Fruit fly (Drosophila melanogaster) whole organism, embryonic: ENCODE measurements around the gene CG34313.

Experiments
- Abd-B ChIP-seq: fragments of 200-800 bp; sonication (Bioruptor generic); optimal IDR thresholded peaks from 2 replicates; lab custom pipeline; 2018; ENCODE audit warnings: missing biosample characterization, mild to moderate bottlenecking, missing genetic modification characterization, moderate library complexity
- Bgb ChIP-seq: fragments of 200-800 bp; sonication (Bioruptor generic); IDR thresholded peaks from 2 replicates; pipeline ENCODE4 v1.3.6; 2022; ENCODE audit warnings: missing biosample characterization, missing genetic modification characterization; ENCODE audit not compliant: partially characterized antibody
- CG11456 ChIP-seq: fragments of 200-800 bp; sonication (Bioruptor generic); IDR thresholded peaks from 3 replicates; pipeline ENCODE4 v1.3.6; 2022; ENCODE audit warnings: missing biosample characterization, missing genetic modification characterization
- CG12744 ChIP-seq: fragments of 200-800 bp; sonication (Bioruptor generic); optimal IDR thresholded peaks from 2 replicates; lab custom pipeline; 2016; ENCODE audit warnings: missing biosample characterization, missing genetic modification characterization
- CG14710 ChIP-seq: fragments of 200-800 bp; sonication (Bioruptor generic); optimal IDR thresholded peaks from 3 replicates; lab custom pipeline; 2019; ENCODE audit warnings: missing biosample characterization, mild to moderate bottlenecking, missing genetic modification characterization, moderate library complexity
- CG15514 ChIP-seq: fragments of 200-800 bp; sonication (Bioruptor generic); optimal IDR thresholded peaks from 3 replicates; lab custom pipeline; 2017; ENCODE audit warnings: missing biosample characterization, missing genetic modification characterization, mild to moderate bottlenecking, moderate library complexity, missing genetic modification reagents
- CG1602 ChIP-seq: fragments of 200-800 bp; sonication (Bioruptor generic); optimal IDR thresholded peaks from 3 replicates; lab custom pipeline; 2016; ENCODE audit warnings: missing biosample characterization, missing genetic modification characterization
- CG18619 ChIP-seq: fragments of 200-800 bp; sonication (Bioruptor generic); optimal IDR thresholded peaks from 3 replicates; lab custom pipeline; 2017; ENCODE audit warnings: missing biosample characterization, mild to moderate bottlenecking, missing genetic modification characterization
- CG2712 ChIP-seq: fragments of 200-800 bp; optimal IDR thresholded peaks from 3 replicates; lab custom pipeline; 2019; ENCODE audit warnings: missing biosample characterization, mild to moderate bottlenecking, missing genetic modification characterization, moderate library complexity
- CG30020 ChIP-seq: fragments of 200-800 bp; optimal IDR thresholded peaks from 2 replicates; lab custom pipeline; 2019; ENCODE audit warnings: missing biosample characterization, mild to moderate bottlenecking, missing genetic modification characterization, moderate library complexity
- CG30431 ChIP-seq: fragments of 200-800 bp; sonication (Bioruptor generic); optimal IDR thresholded peaks from 2 replicates; lab custom pipeline; 2017; ENCODE audit warnings: missing biosample characterization, missing genetic modification characterization
- CG3065 ChIP-seq: fragments of 200-800 bp; sonication (Bioruptor generic); optimal IDR thresholded peaks from 2 replicates; lab custom pipeline; 2016; ENCODE audit warnings: missing biosample characterization, missing genetic modification characterization
- CG3281 ChIP-seq: fragments of 200-800 bp; sonication (Bioruptor generic); optimal IDR thresholded peaks from 3 replicates; lab custom pipeline; 2017; ENCODE audit warnings: missing biosample characterization, mild to moderate bottlenecking, missing genetic modification characterization
- CG33557 ChIP-seq: fragments of 200-800 bp; sonication (Bioruptor generic); optimal IDR thresholded peaks from 2 replicates; lab custom pipeline; 2019; ENCODE audit warnings: missing biosample characterization, mild to moderate bottlenecking, missing genetic modification characterization, moderate library complexity
- CG34422 ChIP-seq: fragments of 200-800 bp; sonication (Bioruptor generic); IDR thresholded peaks from 3 replicates; pipeline ENCODE4 v1.3.6; 2022; ENCODE audit warnings: missing biosample characterization, missing genetic modification characterization
- CG3847 ChIP-seq: fragments of 200-800 bp; sonication (Bioruptor generic); IDR thresholded peaks from 2 replicates; pipeline ENCODE4 v1.3.6; 2022; ENCODE audit warnings: missing biosample characterization, missing genetic modification characterization
- CG4730 ChIP-seq: fragments of 200-800 bp; sonication (Bioruptor generic); IDR thresholded peaks from 2 replicates; pipeline ENCODE4 v1.3.6; 2022; ENCODE audit warnings: missing biosample characterization, missing genetic modification characterization
- CG4820 ChIP-seq: fragments of 200-800 bp; sonication (Bioruptor generic); optimal IDR thresholded peaks from 3 replicates; lab custom pipeline; 2016; ENCODE audit warnings: missing biosample characterization, missing genetic modification characterization
- CG6654 ChIP-seq: fragments of 200-800 bp; sonication (Bioruptor generic); optimal IDR thresholded peaks from 2 replicates; lab custom pipeline; 2017; ENCODE audit warnings: missing biosample characterization, mild to moderate bottlenecking, missing genetic modification characterization
- CG8765 ChIP-seq: fragments of 200-800 bp; sonication (Bioruptor generic); IDR thresholded peaks from 2 replicates; pipeline ENCODE4 v1.3.6; 2022; ENCODE audit warnings: missing biosample characterization, missing genetic modification characterization
- CG8924 ChIP-seq: fragments of 200-800 bp; optimal IDR thresholded peaks from 3 replicates; lab custom pipeline; 2019; ENCODE audit warnings: missing biosample characterization, mild to moderate bottlenecking, missing genetic modification characterization, moderate library complexity
- Chrac-16 ChIP-seq: fragments of 200-800 bp; sonication (Bioruptor generic); optimal IDR thresholded peaks from 3 replicates; lab custom pipeline; 2016; ENCODE audit warnings: missing biosample characterization, missing genetic modification characterization
- CkIIα-i1 ChIP-seq: fragments of 200-800 bp; sonication (Bioruptor generic); IDR thresholded peaks from 2 replicates; pipeline ENCODE4 v1.3.6; 2022; ENCODE audit warnings: missing biosample characterization, missing genetic modification characterization
- Dbx ChIP-seq: fragments of 200-800 bp; sonication (Bioruptor generic); IDR thresholded peaks from 3 replicates; pipeline ENCODE4 v1.3.6; 2022; ENCODE audit warnings: missing biosample characterization, missing genetic modification characterization
- E2f1 ChIP-seq: fragments of 200-800 bp; sonication (Bioruptor generic); IDR thresholded peaks from 2 replicates; pipeline ENCODE4 v1.3.6; 2022; ENCODE audit warnings: missing biosample characterization, missing genetic modification characterization
- ERR ChIP-seq: fragments of 200-800 bp; sonication (Bioruptor generic); optimal IDR thresholded peaks from 2 replicates; lab custom pipeline; 2016; ENCODE audit warnings: missing biosample characterization, missing genetic modification characterization
- Gug ChIP-seq: fragments of 200-800 bp; sonication (Bioruptor generic); IDR thresholded peaks from 4 replicates; pipeline ENCODE4 v1.3.6; 2022; ENCODE audit warnings: missing biosample characterization, missing genetic modification characterization
- HLHmδ ChIP-seq: fragments of 200-800 bp; sonication (Bioruptor generic); optimal IDR thresholded peaks from 2 replicates; lab custom pipeline; 2018; ENCODE audit warnings: missing biosample characterization, mild to moderate bottlenecking, missing genetic modification characterization, moderate library complexity
- Jarid2 ChIP-seq: fragments of 200-800 bp; sonication (Bioruptor generic); optimal IDR thresholded peaks from 3 replicates; lab custom pipeline; 2017; ENCODE audit warnings: mild to moderate bottlenecking, missing biosample characterization, missing genetic modification reagents, missing genetic modification characterization
- Ravus ChIP-seq: fragments of 200-800 bp; sonication (Bioruptor generic); IDR thresholded peaks from 2 replicates; pipeline ENCODE4 v1.3.6; 2022; ENCODE audit warnings: missing biosample characterization, missing genetic modification characterization
- Trl ChIP-seq, 3 experiments: fragments of >200 bp in 2 of 3; fragments of 200-800 bp in 1 of 3; sonication (Bioruptor generic) in 1 of 3; optimal IDR thresholded peaks; 2 replicates in 1 of 3; 3 replicates in 2 of 3; lab custom pipeline; 2016 to 2017; ENCODE audit warnings: missing biosample characterization in 1 of 3, missing genetic modification characterization in 1 of 3
- ap ChIP-seq: fragments of 200-800 bp; sonication (Bioruptor generic); IDR thresholded peaks from 2 replicates; pipeline ENCODE4 v1.3.6; 2022; ENCODE audit warnings: missing biosample characterization, missing genetic modification characterization
- bowl ChIP-seq: fragments of 200-800 bp; sonication (Bioruptor generic); IDR thresholded peaks from 2 replicates; pipeline ENCODE4 v1.3.6; 2022; ENCODE audit warnings: missing biosample characterization, missing genetic modification characterization
- dati ChIP-seq: fragments of 200-800 bp; sonication (Bioruptor generic); IDR thresholded peaks from 2 replicates; pipeline ENCODE4 v1.3.6; 2022; ENCODE audit warnings: missing biosample characterization, missing genetic modification characterization
- emc ChIP-seq: fragments of 200-800 bp; sonication (Bioruptor generic); optimal IDR thresholded peaks from 2 replicates; lab custom pipeline; 2016; ENCODE audit warnings: missing biosample characterization, missing genetic modification characterization
- eyg ChIP-seq: fragments of 200-800 bp; sonication (Bioruptor generic); optimal IDR thresholded peaks from 3 replicates; lab custom pipeline; 2016; ENCODE audit warnings: missing biosample characterization, missing genetic modification characterization
- fd3F ChIP-seq: fragments of 200-800 bp; sonication (Bioruptor generic); optimal IDR thresholded peaks from 2 replicates; lab custom pipeline; 2018; ENCODE audit warnings: missing biosample characterization, mild to moderate bottlenecking, missing genetic modification characterization, moderate library complexity
- grau ChIP-seq: fragments of 200-800 bp; optimal IDR thresholded peaks from 3 replicates; lab custom pipeline; 2019; ENCODE audit warnings: missing biosample characterization, mild to moderate bottlenecking, missing genetic modification characterization, moderate library complexity
- grn ChIP-seq: fragments of 200-800 bp; sonication (Bioruptor generic); optimal IDR thresholded peaks from 3 replicates; lab custom pipeline; 2017; ENCODE audit warnings: missing biosample characterization, missing genetic modification characterization
- gsb ChIP-seq: fragments of 200-800 bp; sonication (Bioruptor generic); IDR thresholded peaks from 2 replicates; pipeline ENCODE4 v1.3.6; 2022; ENCODE audit warnings: missing biosample characterization, missing genetic modification characterization
- ham ChIP-seq: fragments of 200-800 bp; sonication (Bioruptor generic); IDR thresholded peaks from 2 replicates; pipeline ENCODE4 v1.3.6; 2022; ENCODE audit warnings: missing biosample characterization, missing genetic modification characterization
- kay ChIP-seq: fragments of 200-800 bp; sonication (Bioruptor generic); optimal IDR thresholded peaks from 2 replicates; lab custom pipeline; 2016; ENCODE audit warnings: missing biosample characterization, missing genetic modification characterization
- lab ChIP-seq: fragments of 200-800 bp; sonication (Bioruptor generic); optimal IDR thresholded peaks from 3 replicates; lab custom pipeline; 2017; ENCODE audit warnings: missing biosample characterization, missing genetic modification characterization, mild to moderate bottlenecking, moderate library complexity, missing genetic modification reagents
- nmo ChIP-seq: fragments of 200-800 bp; sonication (Bioruptor generic); optimal IDR thresholded peaks from 2 replicates; lab custom pipeline; 2018; ENCODE audit warnings: missing biosample characterization, mild to moderate bottlenecking, missing genetic modification characterization, moderate library complexity
- odd ChIP-seq: fragments of 200-800 bp; sonication (Bioruptor generic); optimal IDR thresholded peaks from 2 replicates; lab custom pipeline; 2017; ENCODE audit warnings: missing biosample characterization, mild to moderate bottlenecking, missing genetic modification characterization
- pfk ChIP-seq: fragments of 200-800 bp; sonication (Bioruptor generic); optimal IDR thresholded peaks from 2 replicates; lab custom pipeline; 2018; ENCODE audit warnings: missing biosample characterization, mild to moderate bottlenecking, missing genetic modification characterization, moderate library complexity
- psq ChIP-seq: fragments of 200-800 bp; sonication (Bioruptor generic); optimal IDR thresholded peaks from 2 replicates; lab custom pipeline; 2017; ENCODE audit warnings: missing biosample characterization, missing genetic modification characterization
- pum ChIP-seq: fragments of 200-800 bp; sonication (Bioruptor generic); optimal IDR thresholded peaks from 2 replicates; lab custom pipeline; 2016; ENCODE audit warnings: missing biosample characterization, missing genetic modification characterization
- sd ChIP-seq: fragments of 200-800 bp; sonication (Bioruptor generic); optimal IDR thresholded peaks from 3 replicates; lab custom pipeline; 2018; ENCODE audit warnings: missing biosample characterization, mild to moderate bottlenecking, missing genetic modification characterization, moderate library complexity
- trh ChIP-seq: fragments of 200-800 bp; sonication (Bioruptor generic); optimal IDR thresholded peaks from 2 replicates; lab custom pipeline; 2016; ENCODE audit warnings: missing biosample characterization, missing genetic modification characterization
- unpg ChIP-seq: fragments of 200-800 bp; sonication (Bioruptor generic); optimal IDR thresholded peaks from 3 replicates; lab custom pipeline; 2018; ENCODE audit warnings: missing biosample characterization, mild to moderate bottlenecking, missing genetic modification characterization, moderate library complexity
- zf30C ChIP-seq: fragments of 200-800 bp; sonication (Bioruptor generic); optimal IDR thresholded peaks from 3 replicates; lab custom pipeline; 2018; ENCODE audit warnings: missing biosample characterization, mild to moderate bottlenecking, missing genetic modification characterization

Gene CG34313

dm6 chr2L:16868897-16869324 is 10.4 kb upstream of the CG34313 start (continued):
- TF ChIP-seq dati (GFP tag; lab: Robert Waterston, UW), result no peak
- TF ChIP-seq pum (GFP tag; lab: Kevin White, UChicago), result no peak
- TF ChIP-seq CG33557 (GFP tag; lab: Kevin White, UChicago), result no peak
- TF ChIP-seq CG4820, result no peak
- TF ChIP-seq CG30431 (GFP tag; lab: Kevin White, UChicago), result no peak
- TF ChIP-seq CG30020 (tag; lab: Kevin White, UChicago), result no peak
- TF ChIP-seq emc (GFP tag; lab: Kevin White, UChicago), result no peak
- TF ChIP-seq sd (tag; lab: Kevin White, UChicago), result no peak
- TF ChIP-seq kay (GFP tag; lab: Kevin White, UChicago), result no peak
- TF ChIP-seq grau (tag; lab: Kevin White, UChicago), result peak; percentile 67
- no peak for TF ChIP-seq CG6654 (GFP tag; lab: Kevin White, UChicago)
- TF ChIP-seq CG12744 (GFP tag; lab: Kevin White, UChicago), result no peak
- TF ChIP-seq CG18619 (GFP tag; lab: Kevin White, UChicago), result peak; percentile 55
- TF ChIP-seq CG14710, result no peak
- TF ChIP-seq Ravus (GFP tag; lab: Robert Waterston, UW), result no peak
- TF ChIP-seq grn, result no peak
- TF ChIP-seq Gug (GFP tag; lab: Robert Waterston, UW), result no peak
- TF ChIP-seq psq (GFP tag; lab: Kevin White, UChicago), result no peak
- TF ChIP-seq CG8765 (GFP tag; lab: Robert Waterston, UW), result no peak
- TF ChIP-seq CG3065, result no peak
- TF ChIP-seq nmo (GFP tag; lab: Kevin White, UChicago), result peak; percentile 66
- TF ChIP-seq ERR (GFP tag; lab: Kevin White, UChicago), result no peak
- no peak for TF ChIP-seq Jarid2 (GFP tag; lab: Kevin White, UChicago)
- peak; percentile 32 for TF ChIP-seq CG3281 (GFP tag; lab: Kevin White, UChicago)
- TF ChIP-seq zf30C (GFP tag; lab: Kevin White, UChicago), result no peak
- peak; percentile 24 for TF ChIP-seq odd (GFP tag; lab: Kevin White, UChicago)
- TF ChIP-seq Trl (optimal IDR thresholded peaks at IDR 0.05; lab: Kevin White, UChicago), result no peak
- TF ChIP-seq Trl (GFP tag; optimal IDR thresholded peaks at IDR 0.05; lab: Kevin White, UChicago), result no peak
- TF ChIP-seq CG8924 (tag; lab: Kevin White, UChicago), result no peak
- no peak for TF ChIP-seq Chrac-16
- no peak for TF ChIP-seq CG1602 (GFP tag; lab: Kevin White, UChicago)
- TF ChIP-seq Abd-B (GFP tag; lab: Kevin White, UChicago), result peak; percentile 46
- TF ChIP-seq CG4730 (GFP tag; lab: Robert Waterston, UW), result no peak
- peak; percentile 49 for TF ChIP-seq lab
- no peak for TF ChIP-seq CG34422 (GFP tag; lab: Robert Waterston, UW)
- no peak for TF ChIP-seq trh
- no peak for TF ChIP-seq ham
- peak; percentile 46 for TF ChIP-seq CG3847
- TF ChIP-seq pfk (GFP tag; lab: Kevin White, UChicago), result no peak
- no peak for TF ChIP-seq gsb (GFP tag; lab: Robert Waterston, UW)
- no peak for TF ChIP-seq E2f1 (GFP tag; lab: Robert Waterston, UW)
- TF ChIP-seq bowl (GFP tag; lab: Robert Waterston, UW), result no peak
- no peak for TF ChIP-seq HLHmδ
- no peak for TF ChIP-seq CkIIα-i1
- no peak for TF ChIP-seq Bgb (GFP tag; lab: Robert Waterston, UW)
- TF ChIP-seq fd3F (GFP tag; lab: Kevin White, UChicago), result peak; percentile 1
- TF ChIP-seq CG11456, result peak; percentile 58; the same call in 1 of the 3 replicates
- TF ChIP-seq ap (GFP tag; lab: Robert Waterston, UW), result 0 out of 2 replicates have a peak, but pooled peaks have one; percentile 13
- TF ChIP-seq unpg (GFP tag; lab: Kevin White, UChicago), result peak; percentile 60
- TF ChIP-seq CG15514 (GFP tag; lab: Kevin White, UChicago), result no peak
- TF ChIP-seq Dbx (GFP tag; lab: Robert Waterston, UW), result no peak
- no peak for TF ChIP-seq eyg (GFP tag; lab: Kevin White, UChicago)
- TF ChIP-seq CG2712 (tag; lab: Kevin White, UChicago), result peak; percentile 72
